Worm (Caenorhabditis elegans) whole organism, L2 larva: ENCODE measurements around the gene eak-3.

Source experiments
- C34F6.9 ChIP-seq: fragments of 150-350 bp; optimal IDR thresholded peaks from 2 replicates; lab custom pipeline; 2014; ENCODE audit warnings: missing biosample characterization, missing genetic modification characterization
- ZK546.5 ChIP-seq: sonication (generic microtip); optimal IDR thresholded peaks from 2 replicates; lab custom pipeline; 2017; ENCODE audit warnings: missing biosample characterization, missing genetic modification characterization
- aly-2 ChIP-seq: fragments of 150-350 bp; optimal IDR thresholded peaks from 2 replicates; lab custom pipeline; 2014; ENCODE audit warnings: missing biosample characterization, missing genetic modification characterization
- blmp-1 ChIP-seq: sonication (generic microtip); optimal IDR thresholded peaks from 2 replicates; lab custom pipeline; 2017; ENCODE audit warnings: missing genetic modification characterization, mild to moderate bottlenecking, missing compliant biosample characterization, antibody characterized with exemption, moderate library complexity; ENCODE audit not compliant: insufficient read depth
- ceh-82 ChIP-seq: fragments of 150-350 bp; optimal IDR thresholded peaks from 2 replicates; lab custom pipeline; 2014; ENCODE audit warnings: missing biosample characterization, missing genetic modification characterization
- crh-2 ChIP-seq: sonication (generic microtip); optimal IDR thresholded peaks from 2 replicates; lab custom pipeline; 2017; ENCODE audit warnings: missing biosample characterization, missing genetic modification characterization
- elt-1 ChIP-seq: fragments of 150-350 bp; optimal IDR thresholded peaks from 2 replicates; lab custom pipeline; 2014; ENCODE audit warnings: missing biosample characterization, missing genetic modification characterization
- gmeb-1 ChIP-seq: fragments of 150-350 bp; optimal IDR thresholded peaks from 2 replicates; lab custom pipeline; 2014; ENCODE audit warnings: missing biosample characterization, missing genetic modification characterization
- lin-11 ChIP-seq: fragments of 150-350 bp; sonication (generic microtip); optimal IDR thresholded peaks from 2 replicates; lab custom pipeline; 2014; ENCODE audit warnings: missing biosample characterization, missing genetic modification characterization, inconsistent platforms, mixed read lengths
- lin-39 ChIP-seq: fragments of 150-350 bp; optimal IDR thresholded peaks from 2 replicates; lab custom pipeline; 2014; ENCODE audit warnings: missing biosample characterization, missing genetic modification reagents, missing genetic modification characterization
- lsy-2 ChIP-seq, 2 experiments: fragments of 150-350 bp in 1 of 2; sonication (generic microtip) in 1 of 2; optimal IDR thresholded peaks; 2 replicates each; lab custom pipeline; 2014 to 2017; ENCODE audit warnings: missing biosample characterization in 2 of 2, missing genetic modification characterization in 2 of 2
- mab-5 ChIP-seq: fragments of 150-350 bp; optimal IDR thresholded peaks from 2 replicates; lab custom pipeline; 2014; ENCODE audit warnings: missing biosample characterization, missing genetic modification characterization
- mbf-1 ChIP-seq: sonication (generic microtip); optimal IDR thresholded peaks from 2 replicates; lab custom pipeline; 2017; ENCODE audit warnings: missing biosample characterization, missing genetic modification characterization
- mdl-1 ChIP-seq, 2 experiments: fragments of 150-350 bp in 1 of 2; sonication (generic microtip) in 1 of 2; optimal IDR thresholded peaks; 2 replicates each; lab custom pipeline; 2017; ENCODE audit warnings: missing biosample characterization in 2 of 2, missing genetic modification characterization in 2 of 2
- nhr-10 ChIP-seq: sonication (generic microtip); optimal IDR thresholded peaks from 2 replicates; lab custom pipeline; 2017; ENCODE audit warnings: missing biosample characterization, missing genetic modification characterization
- nhr-12 ChIP-seq: fragments of 150-350 bp; optimal IDR thresholded peaks from 2 replicates; lab custom pipeline; 2014; ENCODE audit warnings: missing biosample characterization, missing genetic modification characterization
- nhr-129 ChIP-seq: fragments of 150-350 bp; optimal IDR thresholded peaks from 2 replicates; lab custom pipeline; 2014; ENCODE audit warnings: missing biosample characterization, missing genetic modification characterization
- nhr-21 ChIP-seq: fragments of 150-350 bp; optimal IDR thresholded peaks from 2 replicates; lab custom pipeline; 2014; ENCODE audit warnings: missing biosample characterization, missing genetic modification characterization
- nhr-23 ChIP-seq: fragments of 150-350 bp; optimal IDR thresholded peaks from 2 replicates; lab custom pipeline; 2014; ENCODE audit warnings: missing biosample characterization, missing genetic modification reagents, missing genetic modification characterization
- nhr-237 ChIP-seq: fragments of 150-350 bp; optimal IDR thresholded peaks from 2 replicates; lab custom pipeline; 2014; ENCODE audit warnings: missing biosample characterization, missing genetic modification characterization
- nhr-25 ChIP-seq: fragments of 150-350 bp; sonication (generic microtip); optimal IDR thresholded peaks from 3 replicates; lab custom pipeline; 2014; ENCODE audit warnings: missing biosample characterization, missing genetic modification characterization
- nhr-77 ChIP-seq: fragments of 150-350 bp; optimal IDR thresholded peaks from 2 replicates; lab custom pipeline; 2014; ENCODE audit warnings: missing biosample characterization, missing genetic modification characterization
- peb-1 ChIP-seq: fragments of 150-350 bp; optimal IDR thresholded peaks from 2 replicates; lab custom pipeline; 2014; ENCODE audit warnings: missing biosample characterization, missing genetic modification characterization
- skn-1 ChIP-seq: sonication (generic microtip); optimal IDR thresholded peaks from 2 replicates; lab custom pipeline; 2017; ENCODE audit warnings: missing biosample characterization, missing genetic modification characterization
- sma-3 ChIP-seq: sonication (generic microtip); optimal IDR thresholded peaks from 2 replicates; lab custom pipeline; 2016; ENCODE audit warnings: missing genetic modification reagents, missing genetic modification characterization, missing compliant biosample characterization
- sma-9 ChIP-seq, 2 experiments: fragments of 150-350 bp in 1 of 2; sonication (generic microtip) in 1 of 2; optimal IDR thresholded peaks; 2 replicates each; lab custom pipeline; 2014 to 2016; ENCODE audit warnings: missing genetic modification characterization in 2 of 2, mild to moderate bottlenecking in 1 of 2, missing biosample characterization in 1 of 2, missing compliant biosample characterization in 1 of 2, missing genetic modification reagents in 1 of 2, moderate library complexity in 1 of 2
- snpc-4 ChIP-seq: fragments of 150-350 bp; optimal IDR thresholded peaks from 2 replicates; lab custom pipeline; 2014; ENCODE audit warnings: missing biosample characterization, missing genetic modification characterization
- unc-39 ChIP-seq: fragments of 150-350 bp; optimal IDR thresholded peaks from 2 replicates; lab custom pipeline; 2014; ENCODE audit warnings: missing biosample characterization, missing genetic modification characterization
- zag-1 ChIP-seq: fragments of 150-350 bp; optimal IDR thresholded peaks from 2 replicates; lab custom pipeline; 2014; ENCODE audit warnings: missing biosample characterization, missing genetic modification characterization
- ztf-1 ChIP-seq: fragments of 200-800 bp; sonication (Bioruptor generic); conservative IDR thresholded peaks from 2 replicates; pipeline ENCODE4 v1.3.6; 2022; ENCODE audit warnings: missing genetic modification characterization, missing compliant biosample characterization
- ztf-11 ChIP-seq: sonication (generic microtip); optimal IDR thresholded peaks from 2 replicates; lab custom pipeline; 2017; ENCODE audit warnings: missing biosample characterization, missing genetic modification characterization
- ztf-4 ChIP-seq: fragments of 150-350 bp; optimal IDR thresholded peaks from 2 replicates; lab custom pipeline; 2014; ENCODE audit warnings: missing biosample characterization, missing genetic modification characterization

Gene eak-3

DNA sequence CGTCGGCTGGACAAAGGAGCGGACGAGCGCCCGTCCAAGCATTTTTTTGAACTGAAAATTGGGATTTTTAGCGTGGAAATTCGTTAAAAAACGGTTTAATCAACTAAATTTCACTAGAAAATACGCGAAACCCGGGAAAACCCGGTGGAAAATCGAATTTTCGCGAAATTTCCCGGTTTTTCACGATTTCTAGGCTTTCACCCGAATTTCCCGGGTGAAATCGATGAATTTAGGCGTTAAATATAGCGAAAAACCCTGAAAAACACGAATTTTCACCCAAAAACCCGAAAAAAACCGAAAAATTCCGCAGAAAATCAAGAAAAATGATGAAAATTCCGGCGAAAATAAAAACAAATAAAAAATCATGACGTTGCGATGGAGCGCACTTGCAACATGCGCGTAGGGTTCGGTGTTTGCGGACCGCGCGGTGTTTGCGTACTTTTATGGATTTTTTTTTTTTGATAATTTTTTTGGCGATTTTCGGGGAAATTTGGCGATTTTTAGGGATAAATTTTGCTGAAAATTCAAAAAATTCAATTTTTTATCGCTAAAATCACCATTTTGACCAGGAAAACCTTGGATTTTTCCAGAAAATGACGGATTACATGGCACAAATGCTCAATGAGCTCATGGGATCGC, 25.7 kb upstream of the eak-3 start, which contains the start of the genes mrpl-45 and Y119D3B.12 (continued):
- TF ChIP-seq C34F6.9 (tag; lab: Kevin White, UChicago) (peak; percentile 83), skn-1 (no peak), ceh-82 (no peak), peb-1 (tag; lab: Kevin White, UChicago) (no peak), ztf-11 (no peak)

- no peak for TF ChIP-seq mab-5 (tag; lab: Kevin White, UChicago)
- no peak for TF ChIP-seq nhr-129 (tag; lab: Kevin White, UChicago)
- no peak for TF ChIP-seq lin-39 (tag; lab: Kevin White, UChicago)
- TF ChIP-seq lsy-2 (tag; optimal IDR thresholded peaks at IDR 0.05; lab: Kevin White, UChicago) = no peak
- TF ChIP-seq C34F6.9 (tag; lab: Kevin White, UChicago) = no peak
- no peak for TF ChIP-seq ztf-4 (tag; lab: Kevin White, UChicago)
Measured at ce11 chrIII:1196192-1196591, 19.8 kb upstream of the eak-3 start, which contains the start of gene dss-1. Gene dss-1 (minus strand): TSS chrIII:1196292.

DNA sequence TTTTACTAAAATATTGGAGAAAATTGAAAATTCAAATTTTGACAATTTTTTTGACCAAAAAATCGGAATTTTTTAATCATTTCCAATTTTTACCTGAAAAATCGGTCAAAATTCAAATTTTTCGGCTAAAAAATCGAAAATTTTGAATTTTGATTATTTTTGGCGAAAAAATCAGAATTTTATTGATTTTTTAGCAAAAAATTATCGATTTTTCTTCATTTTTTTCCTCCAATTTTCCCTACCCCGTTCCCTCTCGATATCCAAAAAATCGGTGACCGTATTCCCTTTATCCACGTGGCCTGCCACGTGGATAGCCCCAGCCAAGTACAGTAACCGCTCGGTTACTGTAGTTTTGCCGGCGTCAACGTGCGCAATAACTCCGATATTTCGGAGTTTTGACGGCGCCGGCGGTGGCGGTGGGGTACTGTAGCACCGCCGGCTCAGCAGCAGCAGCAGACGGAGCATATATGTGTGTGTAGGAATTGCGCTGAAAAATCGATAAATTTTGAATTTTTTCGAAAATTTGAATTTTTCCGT, 17.0 kb upstream of the eak-3 start, which contains the start of gene Y119D3B.14:
TSS of gene Y119D3B.14 (minus strand) at position 487 of the 537 bp plus-strand sequence.
- TF ChIP-seq crh-2 (tag; lab: Kevin White, UChicago) (no peak), ztf-1 (GFP tag; lab: Robert Waterston, UW) (no peak), elt-1 (no peak)

DNA sequence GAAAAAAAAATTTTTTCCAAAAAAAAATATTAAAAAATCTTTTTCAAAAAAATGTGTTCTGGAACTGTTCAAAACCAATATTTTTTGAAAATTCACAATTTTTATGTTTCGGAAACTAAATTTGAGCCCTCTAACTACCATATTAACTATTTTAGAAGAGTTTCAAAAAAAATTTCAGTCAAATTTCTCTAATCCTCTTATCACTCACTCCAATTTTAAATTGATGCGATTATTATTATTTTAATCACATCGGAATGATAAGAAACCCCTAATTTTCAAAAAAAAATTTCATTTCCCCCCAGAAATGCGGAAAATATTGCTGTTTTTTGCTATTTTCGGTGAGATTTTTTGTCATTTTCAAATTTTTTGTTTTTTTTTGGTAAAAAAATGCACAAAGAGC, 5.4 kb upstream of the eak-3 start, which contains the start of gene nspg-8:
TSS of gene nspg-8 (plus strand) at position 301 of the 400 bp plus-strand sequence.
- no peak for TF ChIP-seq nhr-12 (tag; lab: Kevin White, UChicago)
- no peak for TF ChIP-seq sma-3 (GFP tag; lab: Kevin White, UChicago)
- TF ChIP-seq crh-2 (tag; lab: Kevin White, UChicago) = no peak
- TF ChIP-seq nhr-10 (tag; lab: Kevin White, UChicago) = no peak

ce11 chrIII:1179006-1179405, 2.6 kb upstream of the eak-3 start:
- no peak for TF ChIP-seq sma-9 (GFP tag; optimal IDR thresholded peaks at IDR 0.05; lab: Kevin White, UChicago)
- TF ChIP-seq sma-9 (tag; optimal IDR thresholded peaks at IDR 0.05; lab: Kevin White, UChicago) = no peak
- TF ChIP-seq snpc-4 (tag; lab: Kevin White, UChicago) = no peak
- no peak for TF ChIP-seq ZK546.5 (tag; lab: Kevin White, UChicago)
- no peak for TF ChIP-seq lsy-2 (tag; optimal IDR thresholded peaks at IDR 0.05; lab: Kevin White, UChicago)
- TF ChIP-seq nhr-21 = no peak
- TF ChIP-seq nhr-25 (tag; lab: Kevin White, UChicago) = no peak
- TF ChIP-seq unc-39 (tag; lab: Kevin White, UChicago) = no peak
- no peak for TF ChIP-seq mab-5 (tag; lab: Kevin White, UChicago)
- no peak for TF ChIP-seq mdl-1 (tag; optimal IDR thresholded peaks at IDR 0.05; lab: Kevin White, UChicago)
- no peak for TF ChIP-seq lin-11 (tag; lab: Kevin White, UChicago)
- TF ChIP-seq blmp-1 (tag; lab: Kevin White, UChicago) = no peak
- no peak for TF ChIP-seq gmeb-1 (tag; lab: Kevin White, UChicago)
- no peak for TF ChIP-seq mbf-1 (tag; lab: Kevin White, UChicago)
- TF ChIP-seq aly-2 (tag; lab: Kevin White, UChicago) = no peak
- TF ChIP-seq nhr-23 (tag; lab: Kevin White, UChicago) = no peak
- no peak for TF ChIP-seq nhr-129 (tag; lab: Kevin White, UChicago)
- no peak for TF ChIP-seq nhr-77 (tag; lab: Kevin White, UChicago)
- TF ChIP-seq zag-1 (tag; lab: Kevin White, UChicago) = no peak

ce11 chrIII:1173331-1173730, 3.0 kb downstream of the eak-3 start:
- TF ChIP-seq nhr-237 (no peak), unc-39 (tag; lab: Kevin White, UChicago) (no peak)
